Fruit fly (Drosophila melanogaster): ENCODE results near the gene CG42233.
A peak's percentile ranks its signal among the peaks of the same experiment; 100 is the strongest.

Gene CG42233

DNA sequence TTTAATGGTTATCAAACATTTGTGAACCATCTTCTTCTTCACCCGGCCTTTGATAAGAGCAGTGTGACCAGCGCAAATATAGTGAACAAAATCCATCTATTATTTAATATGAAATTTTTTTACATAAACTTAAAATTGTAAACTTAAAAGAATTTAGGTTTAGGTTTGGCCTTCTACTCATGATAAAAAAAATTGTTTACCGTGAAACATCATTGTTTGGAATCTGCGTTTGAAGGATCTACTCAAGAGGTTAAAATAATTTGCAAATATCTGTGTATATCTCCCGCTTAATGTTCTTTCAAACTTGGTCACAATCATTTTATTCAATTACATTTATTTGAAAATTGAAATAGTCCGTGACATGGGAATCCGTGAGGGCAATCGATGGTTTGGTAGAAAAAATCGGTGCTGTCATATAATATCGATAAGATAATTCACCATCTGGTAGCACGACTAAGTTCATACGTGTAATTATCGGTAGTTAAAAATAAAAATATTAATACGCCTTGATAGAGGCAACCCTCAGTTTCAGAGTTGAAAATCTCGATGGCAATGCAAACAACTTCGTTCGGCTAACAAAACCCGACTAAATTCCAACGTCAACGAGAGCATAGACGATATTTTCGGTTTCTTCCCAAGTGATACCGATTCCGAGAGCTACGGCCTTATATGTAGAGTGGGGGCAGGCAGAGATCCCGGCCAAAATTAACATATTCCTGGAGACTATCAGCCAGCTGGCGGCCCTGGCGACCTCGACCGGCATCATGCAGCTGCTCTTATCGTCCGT is 33.1 kb downstream of the CG42233 start, which contains the start of the genes betaGlu and sip3 (continued):
- TF ChIP-seq D19B (GFP tag; optimal IDR thresholded peaks at IDR 0.05), result no peak
- no peak for TF ChIP-seq CG2678 (tag; optimal IDR thresholded peaks at IDR 0.05)
- peak; percentile 12 for TF ChIP-seq CG9437 (GFP tag; optimal IDR thresholded peaks at IDR 0.05)
- no peak for TF ChIP-seq B-H1 (GFP tag; IDR thresholded peaks at IDR 0.05)
- no peak for TF ChIP-seq sqz (GFP tag; optimal IDR thresholded peaks at IDR 0.05)
- TF ChIP-seq CG4854 (GFP tag; optimal IDR thresholded peaks at IDR 0.05), result no peak
- TF ChIP-seq Hmx (GFP tag; optimal IDR thresholded peaks at IDR 0.05), result no peak
- peak; percentile 14 for TF ChIP-seq pho (GFP tag; optimal IDR thresholded peaks at IDR 0.05)
- no peak for TF ChIP-seq CG6813 (GFP tag; optimal IDR thresholded peaks at IDR 0.05)
- TF ChIP-seq Hr51 (GFP tag; optimal IDR thresholded peaks at IDR 0.05), result no peak
- TF ChIP-seq twi (tag; optimal IDR thresholded peaks at IDR 0.05), result peak; percentile 24
- TF ChIP-seq eyg (GFP tag; optimal IDR thresholded peaks at IDR 0.05), result no peak
- TF ChIP-seq fru (optimal IDR thresholded peaks at IDR 0.05), result no peak
- TF ChIP-seq luna (GFP tag; optimal IDR thresholded peaks at IDR 0.05), result no peak
- TF ChIP-seq CG12236 (GFP tag; optimal IDR thresholded peaks at IDR 0.05), result no peak
- no peak for TF ChIP-seq CG12769 (tag; optimal IDR thresholded peaks at IDR 0.05)
- no peak for TF ChIP-seq exex (tag; optimal IDR thresholded peaks at IDR 0.05)
- peak; percentile 83 for TF ChIP-seq Med (GFP tag)
- peak; percentile 94 for TF ChIP-seq inv (GFP tag; IDR thresholded peaks at IDR 0.05; ENCODE audit: partially characterized antibody)
- no peak for TF ChIP-seq sc (optimal IDR thresholded peaks at IDR 0.05)
- TF ChIP-seq sc (GFP tag; optimal IDR thresholded peaks at IDR 0.05), result no peak
- peak; percentile 74 for TF ChIP-seq trem (tag; optimal IDR thresholded peaks at IDR 0.05)
- TF ChIP-seq tap (tag; optimal IDR thresholded peaks at IDR 0.05), result no peak
- TF ChIP-seq CG1602 (GFP tag; optimal IDR thresholded peaks at IDR 0.05), result peak; percentile 11
- TF ChIP-seq CG14710 (tag; optimal IDR thresholded peaks at IDR 0.05), result peak; percentile 64
- peak; percentile 27; the same call in 1 of the 2 replicates for TF ChIP-seq Rfx (GFP tag; IDR thresholded peaks at IDR 0.05)
- no peak for TF ChIP-seq Side (GFP tag; optimal IDR thresholded peaks at IDR 0.05)
- TF ChIP-seq CG6654 (GFP tag; optimal IDR thresholded peaks at IDR 0.05), result no peak
- TF ChIP-seq CG8290 (GFP tag; optimal IDR thresholded peaks at IDR 0.05), result peak; percentile 41
- no peak for TF ChIP-seq CG8290 (tag; optimal IDR thresholded peaks at IDR 0.05)
- peak; percentile 42 for TF ChIP-seq Hr3 (GFP tag; optimal IDR thresholded peaks at IDR 0.05)
- TF ChIP-seq cg (GFP tag; optimal IDR thresholded peaks at IDR 0.05), result no peak
- TF ChIP-seq E2f2 (GFP tag; IDR thresholded peaks at IDR 0.05), result peak; percentile 50; the same call in 1 of the 2 replicates
- no peak for TF ChIP-seq CG14667 (GFP tag; IDR thresholded peaks at IDR 0.05)
- no peak for TF ChIP-seq Neu2 (GFP tag; optimal IDR thresholded peaks at IDR 0.05; ENCODE audit: borderline replicate concordance)
- TF ChIP-seq aop (GFP tag; IDR thresholded peaks at IDR 0.05), result no peak
- TF ChIP-seq CG4424 (GFP tag; optimal IDR thresholded peaks at IDR 0.05), result no peak
- no peak for TF ChIP-seq CG18011 (GFP tag; optimal IDR thresholded peaks at IDR 0.05)
- no peak for TF ChIP-seq sens-2 (GFP tag; IDR thresholded peaks at IDR 0.05)
- no peak for TF ChIP-seq bcd (GFP tag; optimal IDR thresholded peaks at IDR 0.05)
- TF ChIP-seq CG9215 (GFP tag; IDR thresholded peaks at IDR 0.05), result no peak
- TF ChIP-seq pum (GFP tag; optimal IDR thresholded peaks at IDR 0.05), result no peak
- TF ChIP-seq ewg (GFP tag; optimal IDR thresholded peaks at IDR 0.05), result no peak
- no peak for TF ChIP-seq Hmr (GFP tag; optimal IDR thresholded peaks at IDR 0.05)
- TF ChIP-seq grn (GFP tag; optimal IDR thresholded peaks at IDR 0.05), result peak; percentile 22
- TF ChIP-seq tio (GFP tag; optimal IDR thresholded peaks at IDR 0.05), result no peak
- TF ChIP-seq en (GFP tag; optimal IDR thresholded peaks at IDR 0.05), result no peak
- peak; percentile 51 for TF ChIP-seq row (GFP tag; IDR thresholded peaks at IDR 0.05)
- TF ChIP-seq CG4282 (GFP tag; optimal IDR thresholded peaks at IDR 0.05), result no peak
- TF ChIP-seq HLH4C (GFP tag; IDR thresholded peaks at IDR 0.05; ENCODE audit: partially characterized antibody), result peak; percentile 93
- no peak for TF ChIP-seq bsh (GFP tag; optimal IDR thresholded peaks at IDR 0.05)

Data from whole organism, embryonic.